Fruit fly (Drosophila melanogaster) whole organism, wandering third instar larva: ENCODE measurements around the gene mRpL12.
A peak's percentile ranks its signal among the peaks of the same experiment; 100 is the strongest.

Source experiments
- Abd-B ChIP-seq: fragments of >200 bp; optimal IDR thresholded peaks from 2 replicates; lab custom pipeline; 2017; ENCODE audit warnings: missing biosample characterization, missing genetic modification characterization
- CG32264 ChIP-seq: fragments of 200-800 bp; sonication (Bioruptor generic); optimal IDR thresholded peaks from 2 replicates; lab custom pipeline; 2016; ENCODE audit warnings: missing biosample characterization, missing genetic modification characterization
- CG9705 ChIP-seq: fragments of 200-800 bp; sonication (Bioruptor generic); optimal IDR thresholded peaks from 2 replicates; lab custom pipeline; 2018; ENCODE audit warnings: missing biosample characterization, mild to moderate bottlenecking, missing genetic modification characterization
- CrebA ChIP-seq: fragments of 200-800 bp; sonication (Bioruptor generic); optimal IDR thresholded peaks from 2 replicates; lab custom pipeline; 2016; ENCODE audit warnings: missing biosample characterization, mild to moderate bottlenecking, missing genetic modification characterization, borderline replicate concordance
- Dfd ChIP-seq: fragments of >200 bp; optimal IDR thresholded peaks from 2 replicates; lab custom pipeline; 2017; ENCODE audit warnings: missing biosample characterization, missing genetic modification characterization
- Dif ChIP-seq: fragments of 200-275, 200-300 bp; sonication (Bioruptor generic); optimal IDR thresholded peaks from 2 replicates; lab custom pipeline; 2018; ENCODE audit warnings: missing biosample characterization, missing genetic modification characterization; ENCODE audit not compliant: partially characterized antibody
- GATAd ChIP-seq: sonication (Bioruptor generic); optimal IDR thresholded peaks from 2 replicates; lab custom pipeline; 2016; ENCODE audit warnings: missing biosample characterization, missing genetic modification characterization
- HLH106 ChIP-seq: fragments of 200-800 bp; optimal IDR thresholded peaks from 3 replicates; lab custom pipeline; 2019; ENCODE audit warnings: missing biosample characterization, mild to moderate bottlenecking, missing genetic modification characterization, moderate library complexity
- Hnf4 ChIP-seq: fragments of 200-800 bp; sonication (Bioruptor generic); optimal IDR thresholded peaks from 2 replicates; lab custom pipeline; 2016; ENCODE audit warnings: missing biosample characterization, mild to moderate bottlenecking, missing genetic modification characterization
- Hr78 ChIP-seq: fragments of >200 bp; optimal IDR thresholded peaks from 2 replicates; lab custom pipeline; 2017; ENCODE audit warnings: missing biosample characterization, missing genetic modification characterization
- Hr83 ChIP-seq: fragments of 200-300 bp; sonication (Bioruptor generic); optimal IDR thresholded peaks from 2 replicates; lab custom pipeline; 2016; ENCODE audit warnings: missing biosample characterization, mild to moderate bottlenecking, missing genetic modification characterization, moderate library complexity; ENCODE audit not compliant: poor library complexity, severe bottlenecking
- Jra ChIP-seq: sonication (Bioruptor generic); optimal IDR thresholded peaks from 2 replicates; lab custom pipeline; 2016; ENCODE audit warnings: missing biosample characterization, missing genetic modification characterization
- Mio ChIP-seq: sonication (Bioruptor generic); optimal IDR thresholded peaks from 2 replicates; lab custom pipeline; 2016; ENCODE audit warnings: missing biosample characterization, missing genetic modification characterization
- Myc ChIP-seq: fragments of >200 bp; optimal IDR thresholded peaks from 2 replicates; lab custom pipeline; 2017
- N ChIP-seq: fragments of >200 bp; optimal IDR thresholded peaks from 2 replicates; lab custom pipeline; 2018; ENCODE audit warnings: missing biosample characterization, missing external identifiers, missing genetic modification characterization
- OdsH ChIP-seq: fragments of 200-800 bp; sonication (Bioruptor generic); optimal IDR thresholded peaks from 2 replicates; lab custom pipeline; 2016; ENCODE audit warnings: missing biosample characterization, mild to moderate bottlenecking, missing genetic modification characterization
- Rel ChIP-seq, 2 experiments: fragments of 200-800 bp; sonication (Bioruptor generic) in 1 of 2; optimal IDR thresholded peaks; 2 replicates in 1 of 2; 3 replicates in 1 of 2; lab custom pipeline; 2016 to 2019; ENCODE audit warnings: mild to moderate bottlenecking in 2 of 2, missing biosample characterization in 2 of 2, missing genetic modification characterization in 2 of 2, moderate library complexity in 1 of 2
- Sp1 ChIP-seq: fragments of 200-800 bp; sonication (Bioruptor generic); optimal IDR thresholded peaks from 3 replicates; lab custom pipeline; 2019; ENCODE audit warnings: missing biosample characterization, mild to moderate bottlenecking, missing genetic modification characterization, moderate library complexity
- Vsx2 ChIP-seq: fragments of 200-300, 225-300 bp; sonication (Bioruptor generic); optimal IDR thresholded peaks from 2 replicates; lab custom pipeline; 2018; ENCODE audit warnings: missing biosample characterization, missing genetic modification characterization; ENCODE audit not compliant: partially characterized antibody
- br ChIP-seq: fragments of 200-800 bp; sonication (Bioruptor generic); optimal IDR thresholded peaks from 2 replicates; lab custom pipeline; 2016; ENCODE audit warnings: missing biosample characterization, missing genetic modification characterization
- brk ChIP-seq: fragments of 200-800 bp; sonication (Bioruptor generic); optimal IDR thresholded peaks from 2 replicates; lab custom pipeline; 2016; ENCODE audit warnings: missing biosample characterization, mild to moderate bottlenecking, missing genetic modification characterization
- dl ChIP-seq, 2 experiments: fragments of 175-275, 200-275 bp in 1 of 2; fragments of 200-275 bp in 1 of 2; sonication (Bioruptor generic); optimal IDR thresholded peaks; lab custom pipeline; 2018; ENCODE audit warnings: mild to moderate bottlenecking in 2 of 2, missing biosample characterization in 2 of 2, missing genetic modification characterization in 2 of 2, moderate library complexity in 2 of 2; ENCODE audit not compliant: partially characterized antibody in 2 of 2, insufficient read depth in 1 of 2
- dmrt93B ChIP-seq: fragments of 200-800 bp; sonication (Bioruptor generic); optimal IDR thresholded peaks from 2 replicates; lab custom pipeline; 2018; ENCODE audit warnings: missing biosample characterization, mild to moderate bottlenecking, missing genetic modification characterization
- dsf ChIP-seq: sonication (Bioruptor generic); optimal IDR thresholded peaks from 2 replicates; lab custom pipeline; 2016; ENCODE audit warnings: missing biosample characterization, missing genetic modification characterization, borderline replicate concordance
- ey ChIP-seq: fragments of 200-800 bp; sonication (Bioruptor generic); optimal IDR thresholded peaks from 2 replicates; lab custom pipeline; 2016; ENCODE audit warnings: missing biosample characterization, missing genetic modification characterization
- foxo ChIP-seq, 2 experiments: fragments of 200-800 bp; sonication (Bioruptor generic); optimal IDR thresholded peaks; 2 replicates in 1 of 2; 3 replicates in 1 of 2; lab custom pipeline; 2016 to 2017; ENCODE audit warnings: missing biosample characterization in 2 of 2, missing genetic modification characterization in 2 of 2
- fru ChIP-seq: fragments of 200-800 bp; sonication (Bioruptor generic); optimal IDR thresholded peaks from 3 replicates; lab custom pipeline; 2016; ENCODE audit warnings: missing biosample characterization, mild to moderate bottlenecking, missing genetic modification characterization
- h ChIP-seq: fragments of 200-800 bp; sonication (Bioruptor generic); optimal IDR thresholded peaks from 3 replicates; lab custom pipeline; 2016; ENCODE audit warnings: missing biosample characterization, mild to moderate bottlenecking, missing genetic modification characterization
- jim ChIP-seq: fragments of 175-275, 200-325 bp; sonication (Bioruptor generic); optimal IDR thresholded peaks from 2 replicates; lab custom pipeline; 2016; ENCODE audit warnings: missing biosample characterization, mild to moderate bottlenecking, missing genetic modification characterization
- lola ChIP-seq: fragments of >200 bp; optimal IDR thresholded peaks from 2 replicates; lab custom pipeline; 2017; ENCODE audit warnings: missing biosample characterization, missing genetic modification characterization
- pan ChIP-seq: fragments of >200 bp; optimal IDR thresholded peaks from 2 replicates; lab custom pipeline; 2017
- psq ChIP-seq: fragments of 200-800 bp; sonication (Bioruptor generic); optimal IDR thresholded peaks from 3 replicates; lab custom pipeline; 2017; ENCODE audit warnings: missing biosample characterization, mild to moderate bottlenecking, missing genetic modification characterization, moderate library complexity
- rgr ChIP-seq: fragments of 200-800 bp; sonication (Bioruptor generic); optimal IDR thresholded peaks from 3 replicates; lab custom pipeline; 2016; ENCODE audit warnings: missing biosample characterization, mild to moderate bottlenecking, missing genetic modification characterization
- sage ChIP-seq: fragments of 200-800 bp; sonication (Bioruptor generic); optimal IDR thresholded peaks from 2 replicates; lab custom pipeline; 2016; ENCODE audit warnings: missing biosample characterization, mild to moderate bottlenecking, missing genetic modification characterization
- sv ChIP-seq: fragments of 200-800 bp; sonication (Bioruptor generic); optimal IDR thresholded peaks from 3 replicates; lab custom pipeline; 2016; ENCODE audit warnings: missing biosample characterization, missing genetic modification characterization
- tai ChIP-seq: sonication (Bioruptor generic); optimal IDR thresholded peaks from 2 replicates; lab custom pipeline; 2016; ENCODE audit warnings: missing biosample characterization, missing genetic modification characterization
- usp ChIP-seq: fragments of >200 bp; optimal IDR thresholded peaks from 2 replicates; lab custom pipeline; 2017; ENCODE audit warnings: missing biosample characterization, missing genetic modification characterization
- woc ChIP-seq: sonication (Bioruptor generic); optimal IDR thresholded peaks from 2 replicates; lab custom pipeline; 2016; ENCODE audit warnings: missing biosample characterization, mild to moderate bottlenecking, missing genetic modification characterization

Gene mRpL12

dm6 chr3L:8997686-8998239 lies 41.2 kb downstream of the mRpL12 start, which contains the start of the genes smg and CG5087:
TSS of gene smg (minus strand) at chr3L:8997989.
TSS of gene CG5087 (plus strand) at chr3L:8998184.
- TF ChIP-seq dl (GFP tag; optimal IDR thresholded peaks at IDR 0.05; lab: Kevin White, UChicago; ENCODE audit: insufficient read depth in 1 of 2, partially characterized antibody in 2 of 2) (peak in 1 of 2 experiments; percentile 9), Abd-B (no peak), foxo (GFP tag; optimal IDR thresholded peaks at IDR 0.05; lab: Kevin White, UChicago) (peak in 1 of 2 experiments; percentile 19), Jra (GFP tag; lab: Kevin White, UChicago) (no peak), dsf (GFP tag; lab: Kevin White, UChicago) (no peak), fru (no peak), OdsH (GFP tag; lab: Kevin White, UChicago) (no peak), Dif (GFP tag; lab: Kevin White, UChicago) (no peak), h (GFP tag; lab: Kevin White, UChicago) (peak; percentile 5), CrebA (no peak), Mio (GFP tag; lab: Kevin White, UChicago) (no peak), brk (GFP tag; lab: Kevin White, UChicago) (no peak), Hnf4 (GFP tag; lab: Kevin White, UChicago) (no peak), lola (GFP tag; lab: Kevin White, UChicago) (no peak), usp (GFP tag; lab: Kevin White, UChicago) (no peak), tai (GFP tag; lab: Kevin White, UChicago) (no peak), CG9705 (no peak), Dfd (no peak), psq (no peak), Myc (peak; percentile 74), Rel (GFP tag; optimal IDR thresholded peaks at IDR 0.05; lab: Kevin White, UChicago) (no peak), Rel (tag; optimal IDR thresholded peaks at IDR 0.05; lab: Kevin White, UChicago) (peak; percentile 66), dmrt93B (GFP tag; lab: Kevin White, UChicago) (no peak), pan (lab: Kevin White, UChicago) (no peak), rgr (GFP tag; lab: Kevin White, UChicago) (peak; percentile 31), Hr78 (no peak), Sp1 (GFP tag; lab: Kevin White, UChicago) (no peak), HLH106 (peak; percentile 3), woc (no peak), ey (no peak), N (GFP tag; lab: Kevin White, UChicago) (no peak), sv (no peak), Hr83 (peak; percentile 37), Vsx2 (GFP tag; lab: Kevin White, UChicago) (no peak), br (GFP tag; lab: Kevin White, UChicago) (no peak), sage (GFP tag; lab: Kevin White, UChicago) (no peak), jim (no peak), CG32264 (GFP tag; lab: Kevin White, UChicago) (no peak), GATAd (GFP tag; lab: Kevin White, UChicago) (no peak)

dm6 chr3L:9002527-9002926 lies 45.9 kb downstream of the mRpL12 start:
- TF ChIP-seq br (GFP tag; lab: Kevin White, UChicago) (no peak), jim (no peak), brk (GFP tag; lab: Kevin White, UChicago) (no peak), usp (GFP tag; lab: Kevin White, UChicago) (no peak), HLH106 (no peak), CG9705 (no peak), CrebA (no peak), OdsH (GFP tag; lab: Kevin White, UChicago) (no peak), fru (no peak)

dm6 chr3L:9003369-9003768 lies 46.8 kb downstream of the mRpL12 start:
- TF ChIP-seq fru = no peak
- TF ChIP-seq HLH106 = no peak
- no peak for TF ChIP-seq OdsH (GFP tag; lab: Kevin White, UChicago)
- no peak for TF ChIP-seq brk (GFP tag; lab: Kevin White, UChicago)
- TF ChIP-seq Hr83 = no peak
- no peak for TF ChIP-seq dmrt93B (GFP tag; lab: Kevin White, UChicago)
- TF ChIP-seq jim = no peak
- no peak for TF ChIP-seq N (GFP tag; lab: Kevin White, UChicago)
- no peak for TF ChIP-seq Dfd
- TF ChIP-seq tai (GFP tag; lab: Kevin White, UChicago) = no peak
- no peak for TF ChIP-seq Sp1 (GFP tag; lab: Kevin White, UChicago)
- TF ChIP-seq br (GFP tag; lab: Kevin White, UChicago) = no peak
- no peak for TF ChIP-seq Jra (GFP tag; lab: Kevin White, UChicago)
- TF ChIP-seq Vsx2 (GFP tag; lab: Kevin White, UChicago) = no peak
- TF ChIP-seq CG9705 = no peak
- no peak for TF ChIP-seq Myc
- no peak for TF ChIP-seq GATAd (GFP tag; lab: Kevin White, UChicago)
- no peak for TF ChIP-seq psq
